Worm (Caenorhabditis elegans) whole organism, L1 larva: ENCODE data around the gene ubc-19.

Experiments used
- C16A3.4 ChIP-seq: fragments of 150-350 bp; optimal IDR thresholded peaks from 2 replicates; lab custom pipeline; 2014; ENCODE audit warnings: missing biosample characterization, missing genetic modification characterization
- C34B4.2 ChIP-seq: sonication (generic microtip); optimal IDR thresholded peaks from 2 replicates; lab custom pipeline; 2017; ENCODE audit warnings: mild to moderate bottlenecking, missing genetic modification characterization, missing compliant biosample characterization
- alr-1 ChIP-seq: fragments of 200-800 bp; sonication (Bioruptor generic); optimal IDR thresholded peaks from 2 replicates; lab custom pipeline; 2018; ENCODE audit warnings: borderline replicate concordance, mild to moderate bottlenecking, missing genetic modification characterization, missing compliant biosample characterization
- blmp-1 ChIP-seq: fragments of 150-350 bp; optimal IDR thresholded peaks from 2 replicates; lab custom pipeline; 2014; ENCODE audit warnings: missing biosample characterization, missing genetic modification characterization
- ceh-82 ChIP-seq, 3 experiments: fragments of 150-350 bp in 1 of 3; sonication (generic microtip) in 2 of 3; optimal IDR thresholded peaks; 2 replicates each; lab custom pipeline; 2014 to 2017; ENCODE audit warnings: missing biosample characterization in 3 of 3, missing genetic modification characterization in 3 of 3
- ceh-88 ChIP-seq: fragments of 200-800 bp; sonication (Bioruptor generic); IDR thresholded peaks from 2 replicates; pipeline ENCODE4 v1.3.6; 2022; ENCODE audit warnings: missing genetic modification characterization, missing compliant biosample characterization
- ces-1 ChIP-seq: fragments of 150-350 bp; optimal IDR thresholded peaks from 2 replicates; lab custom pipeline; 2014; ENCODE audit warnings: missing biosample characterization, missing genetic modification reagents, missing genetic modification characterization
- efl-1 ChIP-seq, 4 experiments: fragments of 150-350 bp; optimal IDR thresholded peaks in 3 of 4; peaks in 1 of 4; 1 replicate in 1 of 4; 2 replicates in 3 of 4; lab custom pipeline; 2014; ENCODE audit warnings: missing biosample characterization in 2 of 4, missing genetic modification characterization in 2 of 4, missing genetic modification reagents in 2 of 4
- efl-3 ChIP-seq: fragments of 200-800 bp; sonication (Bioruptor generic); optimal IDR thresholded peaks from 2 replicates; lab custom pipeline; 2018; ENCODE audit warnings: mild to moderate bottlenecking, missing genetic modification characterization, missing compliant biosample characterization
- egl-27 ChIP-seq, 2 experiments: fragments of 150-350 bp in 1 of 2; sonication (generic microtip); optimal IDR thresholded peaks; 3 replicates each; lab custom pipeline; 2017 to 2018; ENCODE audit warnings: missing biosample characterization in 2 of 2, missing genetic modification characterization in 2 of 2, missing genetic modification reagents in 2 of 2
- elt-2 ChIP-seq: sonication (generic microtip); optimal IDR thresholded peaks from 2 replicates; lab custom pipeline; 2016; ENCODE audit warnings: missing genetic modification characterization, mild to moderate bottlenecking, inconsistent platforms, missing compliant biosample characterization, missing genetic modification reagents
- elt-3 ChIP-seq, 6 experiments: fragments of 150-350 bp in 1 of 6; sonication (generic microtip); optimal IDR thresholded peaks; 2 replicates each; lab custom pipeline; 2017 to 2018; ENCODE audit warnings: missing biosample characterization in 6 of 6, missing genetic modification characterization in 6 of 6, inconsistent platforms in 1 of 6
- fkh-10 ChIP-seq: sonication (generic microtip); optimal IDR thresholded peaks from 2 replicates; lab custom pipeline; 2017; ENCODE audit warnings: missing biosample characterization, missing genetic modification reagents, missing genetic modification characterization
- fkh-8 ChIP-seq: sonication (generic microtip); optimal IDR thresholded peaks from 2 replicates; lab custom pipeline; 2016; ENCODE audit warnings: mild to moderate bottlenecking, missing genetic modification characterization, missing compliant biosample characterization
- fos-1 ChIP-seq: fragments of 150-350 bp; optimal IDR thresholded peaks from 2 replicates; lab custom pipeline; 2014; ENCODE audit warnings: missing biosample characterization, missing genetic modification characterization
- grh-1 ChIP-seq: fragments of 200-800 bp; sonication (Bioruptor generic); IDR thresholded peaks from 2 replicates; pipeline ENCODE4 v1.3.6; 2022; ENCODE audit warnings: missing genetic modification reagents, missing genetic modification characterization, missing compliant biosample characterization
- hlh-4 ChIP-seq: sonication (generic microtip); optimal IDR thresholded peaks from 2 replicates; lab custom pipeline; 2016; ENCODE audit warnings: mild to moderate bottlenecking, missing genetic modification characterization, missing compliant biosample characterization
- jun-1 ChIP-seq: fragments of 150-350 bp; optimal IDR thresholded peaks from 2 replicates; lab custom pipeline; 2014; ENCODE audit warnings: missing biosample characterization, missing genetic modification reagents, missing genetic modification characterization
- lin-15B ChIP-seq: fragments of 150-350 bp; sonication (generic microtip); optimal IDR thresholded peaks from 3 replicates; lab custom pipeline; 2014; ENCODE audit warnings: missing biosample characterization, missing genetic modification characterization
- lin-35 ChIP-seq, 2 experiments: fragments of 150-350 bp; optimal IDR thresholded peaks; 2 replicates each; lab custom pipeline; 2014; ENCODE audit warnings: missing biosample characterization in 2 of 2, missing genetic modification characterization in 2 of 2, missing genetic modification reagents in 2 of 2
- lin-39 ChIP-seq: fragments of 150-350 bp; optimal IDR thresholded peaks from 2 replicates; lab custom pipeline; 2014; ENCODE audit warnings: missing biosample characterization, missing genetic modification reagents, missing genetic modification characterization
- lir-3 ChIP-seq: sonication (generic microtip); optimal IDR thresholded peaks from 2 replicates; lab custom pipeline; 2016; ENCODE audit warnings: mild to moderate bottlenecking, missing genetic modification characterization, moderate library complexity, missing compliant biosample characterization; ENCODE audit not compliant: poor library complexity
- mab-9 ChIP-seq: fragments of 200-800 bp; sonication (Bioruptor generic); IDR thresholded peaks from 2 replicates; pipeline ENCODE4 v1.3.6; 2022; ENCODE audit warnings: missing genetic modification reagents, missing genetic modification characterization, missing compliant biosample characterization
- mdl-1 ChIP-seq, 2 experiments: fragments of 150-350 bp; optimal IDR thresholded peaks; 2 replicates each; lab custom pipeline; 2014 to 2017; ENCODE audit warnings: missing biosample characterization in 2 of 2, missing genetic modification characterization in 2 of 2, inconsistent platforms in 1 of 2
- mep-1 ChIP-seq: fragments of 150-350 bp; optimal IDR thresholded peaks from 2 replicates; lab custom pipeline; 2014; ENCODE audit warnings: missing biosample characterization, missing genetic modification characterization
- nhr-11 ChIP-seq: fragments of 150-350 bp; optimal IDR thresholded peaks from 2 replicates; lab custom pipeline; 2014; ENCODE audit warnings: missing biosample characterization, missing genetic modification characterization
- nhr-20 ChIP-seq: sonication (generic microtip); optimal IDR thresholded peaks from 2 replicates; lab custom pipeline; 2016; ENCODE audit warnings: mild to moderate bottlenecking, missing genetic modification characterization, missing compliant biosample characterization
- nhr-76 ChIP-seq: sonication (generic microtip); optimal IDR thresholded peaks from 2 replicates; lab custom pipeline; 2017; ENCODE audit warnings: missing biosample characterization, missing genetic modification characterization
- nhr-77 ChIP-seq: fragments of 150-350 bp; optimal IDR thresholded peaks from 2 replicates; lab custom pipeline; 2014; ENCODE audit warnings: missing biosample characterization, missing genetic modification characterization
- nhr-84 ChIP-seq: sonication (generic microtip); optimal IDR thresholded peaks from 2 replicates; lab custom pipeline; 2017; ENCODE audit warnings: missing biosample characterization, missing genetic modification characterization
- nhr-90 ChIP-seq: sonication (generic microtip); optimal IDR thresholded peaks from 2 replicates; lab custom pipeline; 2016; ENCODE audit warnings: mild to moderate bottlenecking, missing genetic modification characterization, missing compliant biosample characterization; ENCODE audit not compliant: poor library complexity
- pag-3 ChIP-seq: sonication (generic microtip); optimal IDR thresholded peaks from 2 replicates; lab custom pipeline; 2017; ENCODE audit warnings: missing genetic modification characterization, mild to moderate bottlenecking, missing compliant biosample characterization, antibody characterized with exemption, borderline replicate concordance; ENCODE audit not compliant: insufficient read depth
- pax-3 ChIP-seq: fragments of 200-800 bp; sonication (Bioruptor generic); optimal IDR thresholded peaks from 2 replicates; lab custom pipeline; 2018; ENCODE audit warnings: mild to moderate bottlenecking, missing genetic modification characterization, moderate library complexity, missing compliant biosample characterization
- skn-1 ChIP-seq: fragments of 150-350 bp; optimal IDR thresholded peaks from 2 replicates; lab custom pipeline; 2014; ENCODE audit warnings: missing biosample characterization, missing genetic modification characterization
- snpc-4 ChIP-seq: fragments of 150-350 bp; optimal IDR thresholded peaks from 2 replicates; lab custom pipeline; 2014; ENCODE audit warnings: missing biosample characterization, missing genetic modification characterization
- sox-4 ChIP-seq: sonication (generic microtip); optimal IDR thresholded peaks from 2 replicates; lab custom pipeline; 2016; ENCODE audit warnings: missing genetic modification characterization, missing compliant biosample characterization
- swsn-7 ChIP-seq: sonication (generic microtip); optimal IDR thresholded peaks from 2 replicates; lab custom pipeline; 2016; ENCODE audit warnings: missing genetic modification characterization, missing compliant biosample characterization
- tbx-2 ChIP-seq: sonication (generic microtip); optimal IDR thresholded peaks from 2 replicates; lab custom pipeline; 2016; ENCODE audit warnings: missing genetic modification characterization, missing compliant biosample characterization
- tlp-1 ChIP-seq: fragments of 150-350 bp; optimal IDR thresholded peaks from 2 replicates; lab custom pipeline; 2014; ENCODE audit warnings: missing biosample characterization, missing genetic modification characterization
- unc-62 ChIP-seq: fragments of 150-350 bp; optimal IDR thresholded peaks from 2 replicates; lab custom pipeline; 2014; ENCODE audit warnings: missing biosample characterization, missing genetic modification reagents, missing genetic modification characterization
- unc-86 ChIP-seq: sonication (generic microtip); optimal IDR thresholded peaks from 2 replicates; lab custom pipeline; 2016; ENCODE audit warnings: missing genetic modification characterization, missing compliant biosample characterization
- unc-98 ChIP-seq: fragments of 200-800 bp; sonication (Bioruptor generic); IDR thresholded peaks from 2 replicates; pipeline ENCODE4 v1.3.6; 2022; ENCODE audit warnings: missing genetic modification characterization, missing compliant biosample characterization
- xbp-1 ChIP-seq: sonication (generic microtip); optimal IDR thresholded peaks from 2 replicates; lab custom pipeline; 2016; ENCODE audit warnings: missing genetic modification characterization, missing compliant biosample characterization
- zag-1 ChIP-seq: fragments of 150-350 bp; optimal IDR thresholded peaks from 2 replicates; lab custom pipeline; 2014; ENCODE audit warnings: missing biosample characterization, missing genetic modification characterization
- zip-4 ChIP-seq: fragments of 200-800 bp; sonication (Bioruptor generic); optimal IDR thresholded peaks from 2 replicates; lab custom pipeline; 2018; ENCODE audit warnings: mild to moderate bottlenecking, missing genetic modification characterization, moderate library complexity, missing compliant biosample characterization
- ztf-4 ChIP-seq: fragments of 150-350 bp; optimal IDR thresholded peaks from 2 replicates; lab custom pipeline; 2014; ENCODE audit warnings: missing biosample characterization, missing genetic modification characterization

ubc-19 gene

ce11 chrV:18731579-18732041, 42.0 kb upstream of the ubc-19 start, which contains the start of the genes asp-18 and scl-19:
Gene asp-18, minus strand, starts transcription at chrV:18731679.
Gene scl-19, plus strand, starts transcription at chrV:18731991.
- no peak for TF ChIP-seq hlh-4 (tag; lab: Kevin White, UChicago)
- no peak for TF ChIP-seq zip-4 (GFP tag; lab: Kevin White, UChicago)
- no peak for TF ChIP-seq swsn-7 (tag; lab: Kevin White, UChicago)
- TF ChIP-seq nhr-76 (tag; lab: Kevin White, UChicago), result no peak
- no peak for TF ChIP-seq C16A3.4 (tag; lab: Kevin White, UChicago)
- TF ChIP-seq tbx-2 (tag; lab: Kevin White, UChicago), result no peak
- no peak for TF ChIP-seq fkh-10
- TF ChIP-seq efl-3, result no peak
- no peak for TF ChIP-seq nhr-20 (tag; lab: Kevin White, UChicago)
- TF ChIP-seq lin-35 (GFP tag; optimal IDR thresholded peaks at IDR 0.05; lab: Kevin White, UChicago), result no peak

- no peak for TF ChIP-seq ceh-88 (GFP tag; lab: Robert Waterston, UW)
- no peak for TF ChIP-seq mep-1 (tag; lab: Kevin White, UChicago)
- TF ChIP-seq ces-1 (GFP tag; lab: Kevin White, UChicago), result no peak
- TF ChIP-seq nhr-11 (tag; lab: Kevin White, UChicago), result no peak
- TF ChIP-seq hlh-4 (tag; lab: Kevin White, UChicago), result no peak
- TF ChIP-seq pax-3 (tag; lab: Kevin White, UChicago), result no peak
- no peak for TF ChIP-seq grh-1 (GFP tag; lab: Robert Waterston, UW)
Measured at ce11 chrV:18729324-18729924, 39.9 kb upstream of the ubc-19 start, which contains the start of gene asp-19. Gene asp-19, minus strand, starts transcription at chrV:18729374.

- TF ChIP-seq fkh-10 (peak; percentile 23), alr-1 (tag; lab: Kevin White, UChicago) (no peak), hlh-4 (tag; lab: Kevin White, UChicago) (no peak), fos-1 (tag; lab: Kevin White, UChicago) (no peak), lir-3 (no peak), pag-3 (tag; lab: Kevin White, UChicago) (no peak), nhr-90 (tag; lab: Kevin White, UChicago) (no peak), C34B4.2 (tag; lab: Kevin White, UChicago) (no peak), blmp-1 (tag; lab: Kevin White, UChicago) (no peak), elt-3 (tag; optimal IDR thresholded peaks at IDR 0.05; lab: Kevin White, UChicago) (no peak), tlp-1 (tag; lab: Kevin White, UChicago) (no peak), lin-39 (no peak), ceh-82 (tag; optimal IDR thresholded peaks at IDR 0.05; lab: Kevin White, UChicago) (peak in 1 of 3 experiments; percentile 44), unc-86 (peak; percentile 14), mab-9 (GFP tag; lab: Robert Waterston, UW) (no peak), swsn-7 (tag; lab: Kevin White, UChicago) (no peak), unc-62 (GFP tag; lab: Kevin White, UChicago) (no peak), nhr-76 (tag; lab: Kevin White, UChicago) (no peak), efl-1 (optimal IDR thresholded peaks at IDR 0.05; lab: Kevin White, UChicago) (peak; percentile 0 to 10), efl-1 (GFP tag; optimal IDR thresholded peaks at IDR 0.05 in 1 of 2; lab: Kevin White, UChicago) (no peak), fkh-8 (tag; lab: Kevin White, UChicago) (peak; percentile 32), ztf-4 (tag; lab: Kevin White, UChicago) (no peak), unc-98 (GFP tag; lab: Robert Waterston, UW) (no peak), nhr-77 (tag; lab: Kevin White, UChicago) (no peak), nhr-20 (tag; lab: Kevin White, UChicago) (no peak), jun-1 (tag; lab: Kevin White, UChicago) (no peak), skn-1 (tag; lab: Kevin White, UChicago) (no peak), nhr-84 (tag; lab: Kevin White, UChicago) (no peak), mdl-1 (tag; optimal IDR thresholded peaks at IDR 0.05; lab: Kevin White, UChicago) (no peak), xbp-1 (tag; lab: Kevin White, UChicago) (no peak), zag-1 (tag; lab: Kevin White, UChicago) (no peak), sox-4 (no peak), lin-15B (tag; lab: Kevin White, UChicago) (no peak), mep-1 (tag; lab: Kevin White, UChicago) (no peak), egl-27 (tag; optimal IDR thresholded peaks at IDR 0.05; lab: Kevin White, UChicago) (no peak), efl-3 (no peak), snpc-4 (no peak), elt-2 (tag; lab: Kevin White, UChicago) (no peak)
- TF ChIP-seq, all 84 proteins: peak for 5
Measured at ce11 chrV:18725858-18726257, 36.3 kb upstream of the ubc-19 start.
